Fruit fly (Drosophila melanogaster) whole organism, embryonic: ENCODE measurements around the gene Tasp1.

Source experiments
- ATbp ChIP-seq: fragments of 200-800 bp; sonication (Bioruptor generic); optimal IDR thresholded peaks from 2 replicates; lab custom pipeline; 2017; ENCODE audit warnings: missing biosample characterization, mild to moderate bottlenecking, missing genetic modification characterization, missing genetic modification reagents
- Atf-2 ChIP-seq: fragments of 200-800 bp; sonication (Bioruptor generic); optimal IDR thresholded peaks from 2 replicates; lab custom pipeline; 2016; ENCODE audit warnings: missing biosample characterization, missing genetic modification characterization
- B-H1 ChIP-seq: fragments of 200-800 bp; sonication (Bioruptor generic); IDR thresholded peaks from 3 replicates; pipeline ENCODE4 v1.3.6; 2022; ENCODE audit warnings: missing biosample characterization, missing genetic modification characterization
- BtbVII ChIP-seq: fragments of 200-800 bp; sonication (Bioruptor generic); optimal IDR thresholded peaks from 3 replicates; lab custom pipeline; 2017; ENCODE audit warnings: missing biosample characterization, mild to moderate bottlenecking, missing genetic modification characterization
- CG1024 ChIP-seq: fragments of 200-800 bp; sonication (Bioruptor generic); IDR thresholded peaks from 2 replicates; pipeline ENCODE4 v1.3.6; 2022; ENCODE audit warnings: missing biosample characterization, missing genetic modification characterization
- CG10543 ChIP-seq: fragments of 200-800 bp; sonication (Bioruptor generic); optimal IDR thresholded peaks from 3 replicates; lab custom pipeline; 2017; ENCODE audit warnings: missing biosample characterization, mild to moderate bottlenecking, missing genetic modification characterization, moderate library complexity
- CG11504 ChIP-seq: fragments of 200-800 bp; sonication (Bioruptor generic); optimal IDR thresholded peaks from 3 replicates; lab custom pipeline; 2019; ENCODE audit warnings: missing biosample characterization, mild to moderate bottlenecking, missing genetic modification characterization, moderate library complexity
- CG12744 ChIP-seq: fragments of 200-800 bp; sonication (Bioruptor generic); optimal IDR thresholded peaks from 2 replicates; lab custom pipeline; 2016; ENCODE audit warnings: missing biosample characterization, missing genetic modification characterization
- CG13123 ChIP-seq: fragments of 200-800 bp; sonication (Bioruptor generic); optimal IDR thresholded peaks from 2 replicates; lab custom pipeline; 2016; ENCODE audit warnings: missing biosample characterization, missing genetic modification characterization
- CG14441 ChIP-seq: fragments of 200-800 bp; sonication (Bioruptor generic); IDR thresholded peaks from 2 replicates; pipeline ENCODE4 v1.3.6; 2022; ENCODE audit warnings: missing biosample characterization, missing genetic modification characterization
- CG15073 ChIP-seq: fragments of 200-800 bp; sonication (Bioruptor generic); optimal IDR thresholded peaks from 2 replicates; lab custom pipeline; 2016; ENCODE audit warnings: missing biosample characterization, missing genetic modification characterization
- CG1602 ChIP-seq: fragments of 200-800 bp; sonication (Bioruptor generic); optimal IDR thresholded peaks from 3 replicates; lab custom pipeline; 2016; ENCODE audit warnings: missing biosample characterization, missing genetic modification characterization
- CG17328 ChIP-seq: fragments of 200-800 bp; sonication (Bioruptor generic); IDR thresholded peaks from 2 replicates; pipeline ENCODE4 v1.3.6; 2022; ENCODE audit warnings: missing biosample characterization, missing genetic modification characterization
- CG2129 ChIP-seq: fragments of 200-800 bp; sonication (Bioruptor generic); IDR thresholded peaks from 2 replicates; pipeline ENCODE4 v1.3.6; 2022; ENCODE audit warnings: missing biosample characterization, missing genetic modification characterization; ENCODE audit not compliant: partially characterized antibody
- CG31224 ChIP-seq: fragments of 200-800 bp; sonication (Bioruptor generic); IDR thresholded peaks from 2 replicates; pipeline ENCODE4 v1.3.6; 2022; ENCODE audit warnings: missing biosample characterization, missing genetic modification characterization
- CG33557 ChIP-seq: fragments of 200-800 bp; sonication (Bioruptor generic); optimal IDR thresholded peaks from 2 replicates; lab custom pipeline; 2019; ENCODE audit warnings: missing biosample characterization, mild to moderate bottlenecking, missing genetic modification characterization, moderate library complexity
- CG42726 ChIP-seq: fragments of 200-800 bp; sonication (Bioruptor generic); IDR thresholded peaks from 2 replicates; pipeline ENCODE4 v1.3.6; 2022; ENCODE audit warnings: missing biosample characterization, missing genetic modification characterization; ENCODE audit not compliant: partially characterized antibody
- CG4854 ChIP-seq: fragments of 200-800 bp; sonication (Bioruptor generic); optimal IDR thresholded peaks from 2 replicates; lab custom pipeline; 2016; ENCODE audit warnings: missing biosample characterization, missing genetic modification characterization, inconsistent platforms
- CG6765 ChIP-seq: fragments of 200-800 bp; sonication (Bioruptor generic); optimal IDR thresholded peaks from 3 replicates; lab custom pipeline; 2017; ENCODE audit warnings: missing biosample characterization, mild to moderate bottlenecking, missing genetic modification characterization
- CG7839 ChIP-seq: fragments of 200-800 bp; sonication (Bioruptor generic); optimal IDR thresholded peaks from 3 replicates; lab custom pipeline; 2018; ENCODE audit warnings: missing biosample characterization, mild to moderate bottlenecking, missing genetic modification characterization, moderate library complexity
- CG7928 ChIP-seq: fragments of 200-800 bp; sonication (Bioruptor generic); optimal IDR thresholded peaks from 2 replicates; lab custom pipeline; 2017; ENCODE audit warnings: missing biosample characterization, mild to moderate bottlenecking, missing genetic modification characterization
- CG8388 ChIP-seq: fragments of 200-800 bp; sonication (Bioruptor generic); optimal IDR thresholded peaks from 2 replicates; lab custom pipeline; 2019; ENCODE audit warnings: missing biosample characterization, mild to moderate bottlenecking, missing genetic modification characterization, moderate library complexity
- CTCF ChIP-seq: fragments of 200-800 bp; sonication (Bioruptor generic); optimal IDR thresholded peaks from 2 replicates; lab custom pipeline; 2017; ENCODE audit warnings: missing biosample characterization, mild to moderate bottlenecking, missing genetic modification characterization, moderate library complexity
- Camta ChIP-seq: fragments of 200-800 bp; sonication (Bioruptor generic); optimal IDR thresholded peaks from 2 replicates; lab custom pipeline; 2016; ENCODE audit warnings: missing biosample characterization, missing genetic modification characterization
- CkIIα-i1 ChIP-seq: fragments of 200-800 bp; sonication (Bioruptor generic); IDR thresholded peaks from 2 replicates; pipeline ENCODE4 v1.3.6; 2022; ENCODE audit warnings: missing biosample characterization, missing genetic modification characterization
- D19A ChIP-seq: fragments of 200-800 bp; optimal IDR thresholded peaks from 3 replicates; lab custom pipeline; 2019; ENCODE audit warnings: missing biosample characterization, mild to moderate bottlenecking, missing genetic modification characterization, moderate library complexity
- Drgx ChIP-seq: fragments of 200-800 bp; sonication (Bioruptor generic); IDR thresholded peaks from 2 replicates; pipeline ENCODE4 v1.3.6; 2022; ENCODE audit warnings: missing biosample characterization, missing genetic modification characterization
- Fer3 ChIP-seq: fragments of 200-800 bp; sonication (Bioruptor generic); optimal IDR thresholded peaks from 2 replicates; lab custom pipeline; 2018; ENCODE audit warnings: missing biosample characterization, mild to moderate bottlenecking, missing genetic modification characterization, moderate library complexity
- HLH4C ChIP-seq: fragments of 200-800 bp; sonication (Bioruptor generic); IDR thresholded peaks from 3 replicates; pipeline ENCODE4 v1.3.6; 2022; ENCODE audit warnings: missing biosample characterization, missing genetic modification characterization; ENCODE audit not compliant: partially characterized antibody
- HLHmδ ChIP-seq: fragments of 200-800 bp; sonication (Bioruptor generic); optimal IDR thresholded peaks from 2 replicates; lab custom pipeline; 2018; ENCODE audit warnings: missing biosample characterization, mild to moderate bottlenecking, missing genetic modification characterization, moderate library complexity
- Jarid2 ChIP-seq: fragments of 200-800 bp; sonication (Bioruptor generic); optimal IDR thresholded peaks from 3 replicates; lab custom pipeline; 2017; ENCODE audit warnings: mild to moderate bottlenecking, missing biosample characterization, missing genetic modification reagents, missing genetic modification characterization
- MTF-1 ChIP-seq: fragments of 200-800 bp; sonication (Bioruptor generic); optimal IDR thresholded peaks from 2 replicates; lab custom pipeline; 2018; ENCODE audit warnings: missing biosample characterization, mild to moderate bottlenecking, missing genetic modification characterization, borderline replicate concordance
- NFAT ChIP-seq: fragments of 200-800 bp; sonication (Bioruptor generic); IDR thresholded peaks from 2 replicates; pipeline ENCODE4 v1.3.6; 2022; ENCODE audit warnings: missing biosample characterization, missing genetic modification characterization
- Nf-YB ChIP-seq: fragments of 200-800 bp; sonication (Bioruptor generic); optimal IDR thresholded peaks from 3 replicates; lab custom pipeline; 2019; ENCODE audit warnings: missing biosample characterization, mild to moderate bottlenecking, missing genetic modification characterization, moderate library complexity
- PHDP ChIP-seq: fragments of 200-800 bp; sonication (Bioruptor generic); optimal IDR thresholded peaks from 3 replicates; lab custom pipeline; 2018; ENCODE audit warnings: missing biosample characterization, mild to moderate bottlenecking, missing genetic modification characterization, moderate library complexity
- Ptx1 ChIP-seq: fragments of 200-800 bp; sonication (Bioruptor generic); IDR thresholded peaks from 2 replicates; pipeline ENCODE4 v1.3.6; 2022; ENCODE audit warnings: missing biosample characterization, missing genetic modification characterization
- Spps ChIP-seq: fragments of 200-800 bp; sonication (Bioruptor generic); optimal IDR thresholded peaks from 2 replicates; lab custom pipeline; 2018; ENCODE audit warnings: missing biosample characterization, mild to moderate bottlenecking, missing genetic modification characterization
- Taf1 ChIP-seq: fragments of 200-800 bp; sonication (Bioruptor generic); IDR thresholded peaks from 2 replicates; pipeline ENCODE4 v1.3.6; 2022; ENCODE audit warnings: missing biosample characterization, missing genetic modification characterization
- bcd ChIP-seq: fragments of 200-800 bp; sonication (Bioruptor generic); optimal IDR thresholded peaks from 2 replicates; lab custom pipeline; 2017; ENCODE audit warnings: missing biosample characterization, mild to moderate bottlenecking, missing genetic modification characterization
- bowl ChIP-seq: fragments of 200-800 bp; sonication (Bioruptor generic); IDR thresholded peaks from 2 replicates; pipeline ENCODE4 v1.3.6; 2022; ENCODE audit warnings: missing biosample characterization, missing genetic modification characterization
- chinmo ChIP-seq: fragments of 200-800 bp; sonication (Bioruptor generic); IDR thresholded peaks from 4 replicates; pipeline ENCODE4 v1.3.6; 2022; ENCODE audit warnings: missing biosample characterization, missing genetic modification characterization; ENCODE audit not compliant: partially characterized antibody
- crc ChIP-seq: fragments of 200-800 bp; sonication (Bioruptor generic); optimal IDR thresholded peaks from 2 replicates; lab custom pipeline; 2016; ENCODE audit warnings: missing biosample characterization, missing genetic modification characterization
- lola ChIP-seq, 3 experiments: fragments of >200 bp in 2 of 3; fragments of 200-800 bp in 1 of 3; sonication (Bioruptor generic) in 1 of 3; optimal IDR thresholded peaks; 2 replicates each; lab custom pipeline; 2017 to 2019; ENCODE audit warnings: missing biosample characterization in 3 of 3, missing genetic modification characterization in 3 of 3, mild to moderate bottlenecking in 1 of 3, moderate library complexity in 1 of 3
- maf-S ChIP-seq: fragments of 200-800 bp; sonication (Bioruptor generic); optimal IDR thresholded peaks from 2 replicates; lab custom pipeline; 2016; ENCODE audit warnings: missing biosample characterization, missing genetic modification characterization
- pan ChIP-seq, 4 experiments: fragments of >200 bp in 3 of 4; fragments of 200-800 bp in 1 of 4; sonication (Bioruptor generic) in 1 of 4; optimal IDR thresholded peaks in 3 of 4; IDR thresholded peaks in 1 of 4; 2 replicates each; pipeline versions ENCODE4 v1.3.6 to Lab custom; 2017 to 2022; ENCODE audit warnings: missing biosample characterization in 2 of 4, missing genetic modification characterization in 2 of 4, mixed read lengths in 1 of 4
- peb ChIP-seq: fragments of 200-800 bp; sonication (Bioruptor generic); IDR thresholded peaks from 2 replicates; pipeline ENCODE4 v1.3.6; 2022; ENCODE audit warnings: missing biosample characterization, missing genetic modification characterization
- pita ChIP-seq: fragments of 200-800 bp; sonication (Bioruptor generic); optimal IDR thresholded peaks from 2 replicates; lab custom pipeline; 2017; ENCODE audit warnings: missing biosample characterization, mild to moderate bottlenecking, missing genetic modification characterization
- tin ChIP-seq: fragments of 200-800 bp; sonication (Bioruptor generic); optimal IDR thresholded peaks from 3 replicates; lab custom pipeline; 2016; ENCODE audit warnings: missing biosample characterization, missing genetic modification characterization

The Tasp1 gene

DNA sequence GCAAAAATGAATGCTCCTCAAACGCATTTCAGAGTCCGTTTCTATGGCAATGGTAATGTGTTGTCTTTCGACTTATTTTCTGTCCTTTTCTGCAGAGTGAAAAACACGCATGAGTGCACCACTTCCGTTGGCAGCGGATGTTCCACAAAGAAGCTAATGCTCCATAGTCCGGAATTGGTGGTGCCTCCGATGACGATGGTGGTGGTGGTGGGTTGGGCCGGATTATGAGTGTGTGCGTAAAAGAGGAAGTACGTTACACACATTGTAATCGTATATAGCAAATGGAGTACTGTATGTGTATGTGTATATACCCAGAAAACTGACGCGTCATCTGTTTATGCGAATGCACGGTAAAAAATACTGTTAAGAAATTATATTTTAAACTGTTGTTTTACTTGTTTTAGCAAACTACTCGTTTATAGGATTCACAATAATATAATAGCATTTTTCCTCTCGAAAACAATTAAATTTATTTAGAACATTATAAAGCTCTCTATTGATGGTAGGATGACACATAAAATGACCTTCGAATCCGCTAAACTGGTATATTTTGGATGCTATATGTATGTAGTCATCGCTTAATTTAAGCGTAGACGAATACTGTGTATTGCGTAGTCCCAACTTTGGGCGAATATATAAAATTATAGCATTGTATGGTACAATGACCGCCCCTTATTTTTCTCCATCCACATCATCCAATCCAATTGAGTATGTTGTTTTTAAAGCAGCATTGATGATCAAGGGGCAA, 42.1 kb downstream of the Tasp1 start (continued):
- peak; percentile 22; the same call in 1 of the 2 replicates for TF ChIP-seq Taf1 (GFP tag; lab: Robert Waterston, UW)
- TF ChIP-seq BtbVII (GFP tag; lab: Kevin White, UChicago) = no peak
- 0 out of 2 replicates have a peak, but pooled peaks have one; percentile 25 for TF ChIP-seq CG1024 (GFP tag; lab: Robert Waterston, UW)
- peak; percentile 41 for TF ChIP-seq D19A (tag; lab: Kevin White, UChicago)
- peak; percentile 9 for TF ChIP-seq tin (GFP tag; lab: Kevin White, UChicago)
- peak in 1 of 3 experiments; percentile 64 for TF ChIP-seq lola (GFP tag; optimal IDR thresholded peaks at IDR 0.05; lab: Kevin White, UChicago)
- no peak for TF ChIP-seq CG33557 (GFP tag; lab: Kevin White, UChicago)
- TF ChIP-seq pan (optimal IDR thresholded peaks at IDR 0.05; lab: Kevin White, UChicago) = no peak
- TF ChIP-seq pan (GFP tag; optimal IDR thresholded peaks at IDR 0.05 in 1 of 2, IDR thresholded peaks at IDR 0.05 in 1 of 2) = peak in 1 of 2 experiments; percentile 69
- TF ChIP-seq B-H1 (GFP tag; lab: Robert Waterston, UW) = peak; percentile 62
- TF ChIP-seq CG14441 (GFP tag; lab: Robert Waterston, UW) = no peak
- TF ChIP-seq bcd (GFP tag; lab: Kevin White, UChicago) = no peak
- no peak for TF ChIP-seq pita
- TF ChIP-seq MTF-1 (GFP tag; lab: Kevin White, UChicago) = peak; percentile 32
- no peak for TF ChIP-seq CG2129 (GFP tag; lab: Robert Waterston, UW)
- TF ChIP-seq CG6765 (GFP tag; lab: Kevin White, UChicago) = no peak
- TF ChIP-seq Camta (GFP tag; lab: Kevin White, UChicago) = no peak
- no peak; the same call in 1 of the 2 replicates for TF ChIP-seq Drgx (GFP tag; lab: Robert Waterston, UW)
- peak; percentile 61 for TF ChIP-seq CG7839 (tag; lab: Kevin White, UChicago)
- no peak for TF ChIP-seq CG15073 (GFP tag; lab: Kevin White, UChicago)
- no peak for TF ChIP-seq crc (GFP tag; lab: Kevin White, UChicago)
- TF ChIP-seq Spps = no peak
- TF ChIP-seq Fer3 (tag; lab: Kevin White, UChicago) = no peak
- TF ChIP-seq CG17328 (GFP tag; lab: Robert Waterston, UW) = peak; percentile 47; the same call in 1 of the 2 replicates
- TF ChIP-seq CG4854 (GFP tag; lab: Kevin White, UChicago) = peak; percentile 47
- peak; percentile 35 for TF ChIP-seq ATbp (GFP tag; lab: Kevin White, UChicago)
- peak; percentile 57 for TF ChIP-seq CG11504 (tag; lab: Kevin White, UChicago)
- peak; percentile 45 for TF ChIP-seq HLHmδ (GFP tag; lab: Kevin White, UChicago)
- TF ChIP-seq bowl (GFP tag; lab: Robert Waterston, UW) = no peak
- TF ChIP-seq CG12744 (GFP tag; lab: Kevin White, UChicago) = no peak
- peak; percentile 31; the same call in 1 of the 2 replicates for TF ChIP-seq CG31224 (GFP tag; lab: Robert Waterston, UW)
- TF ChIP-seq Nf-YB (GFP tag; lab: Kevin White, UChicago) = no peak
- no peak for TF ChIP-seq CG42726 (GFP tag; lab: Robert Waterston, UW)
- TF ChIP-seq CG10543 (GFP tag; lab: Kevin White, UChicago) = no peak
- peak; percentile 58 for TF ChIP-seq peb
- TF ChIP-seq maf-S (GFP tag; lab: Kevin White, UChicago) = peak; percentile 20
- peak; percentile 14; the same call in 1 of the 2 replicates for TF ChIP-seq NFAT (GFP tag; lab: Robert Waterston, UW)
- TF ChIP-seq HLH4C (GFP tag; lab: Robert Waterston, UW) = no peak
- no peak for TF ChIP-seq CG7928 (GFP tag; lab: Kevin White, UChicago)
- TF ChIP-seq Jarid2 (GFP tag; lab: Kevin White, UChicago) = no peak
- peak; percentile 58 for TF ChIP-seq PHDP (tag; lab: Kevin White, UChicago)
- TF ChIP-seq CkIIα-i1 = no peak
- TF ChIP-seq Ptx1 (GFP tag; lab: Robert Waterston, UW) = peak; percentile 14
- TF ChIP-seq CG1602 (GFP tag; lab: Kevin White, UChicago) = peak; percentile 30
- no peak for TF ChIP-seq Atf-2
- no peak for TF ChIP-seq CTCF (GFP tag; lab: Kevin White, UChicago)
- no peak for TF ChIP-seq CG13123 (GFP tag; lab: Kevin White, UChicago)
- TF ChIP-seq chinmo (GFP tag; lab: Robert Waterston, UW) = peak; percentile 83; the same call in 2 of the 4 replicates
- TF ChIP-seq CG8388 (GFP tag; lab: Kevin White, UChicago) = peak; percentile 60
